Worm (Caenorhabditis elegans) whole organism, L4/young adult: ENCODE data around the gene col-154.
"Not testable (repeated sequence)": the region's sequence is repeated elsewhere in the genome, so short reads cannot be mapped to it uniquely, and the experiment has no call there.

ENCODE experiments used
- W03F9.2 ChIP-seq: fragments of 150-350 bp; optimal IDR thresholded peaks from 2 replicates; lab custom pipeline; 2014; ENCODE audit warnings: missing biosample characterization, missing genetic modification characterization
- dao-5 ChIP-seq: sonication (generic microtip); optimal IDR thresholded peaks from 2 replicates; lab custom pipeline; 2016; ENCODE audit warnings: missing genotype, missing genetic modification characterization, moderate library complexity, missing compliant biosample characterization
- him-1 ChIP-seq: sonication (generic microtip); optimal IDR thresholded peaks from 2 replicates; lab custom pipeline; 2016; ENCODE audit warnings: missing genotype, missing genetic modification reagents, missing genetic modification characterization, missing compliant biosample characterization

The col-154 gene

DNA sequence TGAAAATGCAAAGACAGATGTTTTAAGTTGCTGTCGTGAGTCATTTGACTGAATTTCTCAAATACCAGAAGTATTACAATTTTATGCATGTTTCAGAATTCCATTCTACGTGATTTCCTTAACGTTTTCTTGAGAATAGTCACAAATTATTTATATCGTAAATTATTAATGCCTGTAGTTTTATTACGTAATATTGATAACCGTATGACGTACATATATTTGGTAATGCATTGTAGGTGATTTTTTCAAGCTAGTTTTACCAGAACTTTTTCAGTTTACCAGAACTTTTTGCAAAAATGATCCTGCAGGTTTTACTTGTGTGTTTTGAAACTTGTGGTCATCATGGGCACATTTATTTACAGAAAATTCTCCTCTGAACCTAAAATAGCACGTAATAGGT is 11.2 kb upstream of the col-154 start:
- no peak for TF ChIP-seq W03F9.2 (tag; lab: Kevin White, UChicago)
- TF ChIP-seq him-1: no peak
- TF ChIP-seq dao-5 (tag; lab: Kevin White, UChicago): no peak

DNA sequence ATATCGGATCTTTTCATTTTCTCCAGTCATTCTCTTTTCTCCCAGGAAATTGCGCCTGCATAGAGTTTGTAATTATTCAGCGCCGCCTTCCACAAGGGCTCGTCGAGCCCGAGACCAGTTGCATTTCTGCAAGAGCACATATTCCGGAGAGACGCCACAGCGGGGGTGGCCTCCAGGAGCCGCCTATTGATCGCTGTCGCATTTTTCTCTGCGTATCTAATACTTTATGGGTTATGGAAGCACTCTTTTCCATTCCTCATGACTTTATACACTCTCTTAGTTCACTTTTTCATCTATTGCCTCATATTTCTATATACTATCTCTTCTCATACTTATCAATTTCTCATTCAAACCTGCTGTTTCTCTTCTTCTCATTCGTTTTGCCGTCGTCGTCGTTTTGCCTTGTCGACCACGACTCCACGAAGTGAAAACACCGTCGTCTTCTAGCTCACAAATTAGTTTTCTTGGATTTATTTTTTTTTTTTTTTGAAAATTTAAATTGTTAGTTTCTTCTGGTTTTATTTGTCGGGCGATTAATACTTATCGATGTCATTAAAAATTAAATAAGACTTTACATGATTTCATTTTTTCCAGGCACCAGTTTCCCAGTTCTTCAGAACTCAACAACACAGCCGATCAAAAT is 9.9 kb upstream of the col-154 start, which contains the start of gene cnb-1:
Gene cnb-1 (plus strand): TSS at position 593 of the 643 bp plus-strand sequence.
- TF ChIP-seq dao-5 (tag; lab: Kevin White, UChicago) (no peak), him-1 (peak; percentile 79)

DNA sequence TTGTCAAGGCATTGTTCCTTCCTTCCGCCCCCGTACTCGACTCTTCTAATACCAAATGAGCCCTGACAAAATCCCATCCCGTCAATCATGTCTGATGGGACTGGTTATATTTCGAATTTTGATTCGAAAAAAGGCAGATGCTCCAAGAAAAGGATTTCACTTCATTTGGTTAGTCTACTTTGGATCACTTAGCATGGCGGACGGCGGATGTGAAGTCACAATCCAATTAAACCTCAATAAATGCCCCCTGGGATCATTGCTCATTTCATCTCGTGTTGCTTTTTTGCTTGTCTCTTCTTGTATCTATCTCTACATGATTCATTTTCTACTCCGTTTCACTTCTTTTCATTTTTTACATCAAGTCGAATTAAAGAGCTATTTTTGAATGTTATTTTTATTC is 5.8 kb upstream of the col-154 start:
- TF ChIP-seq W03F9.2 (tag; lab: Kevin White, UChicago) (no peak), him-1 (no peak), dao-5 (tag; lab: Kevin White, UChicago) (no peak)

DNA sequence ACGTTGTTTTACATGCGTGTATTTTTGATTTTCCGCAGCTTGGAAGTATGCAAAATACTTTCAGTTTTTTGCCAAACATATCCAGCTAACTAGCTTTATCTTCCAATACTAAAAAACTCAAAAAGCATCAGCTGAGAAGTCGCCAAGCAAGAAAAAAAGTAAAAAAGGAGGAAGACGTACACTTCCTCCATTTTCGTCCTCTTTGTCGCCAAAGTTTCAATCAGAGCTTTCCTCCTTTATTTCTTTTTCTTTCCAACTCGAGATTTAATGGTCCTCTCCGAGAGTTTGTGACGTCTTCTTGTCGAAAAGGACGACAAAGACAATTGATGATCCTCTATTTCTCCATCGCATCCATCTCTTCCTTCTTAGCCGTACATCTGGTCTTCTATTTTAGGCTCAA is 4.6 kb upstream of the col-154 start:
- TF ChIP-seq him-1 (no peak), dao-5 (tag; lab: Kevin White, UChicago) (no peak), W03F9.2 (tag; lab: Kevin White, UChicago) (no peak)

DNA sequence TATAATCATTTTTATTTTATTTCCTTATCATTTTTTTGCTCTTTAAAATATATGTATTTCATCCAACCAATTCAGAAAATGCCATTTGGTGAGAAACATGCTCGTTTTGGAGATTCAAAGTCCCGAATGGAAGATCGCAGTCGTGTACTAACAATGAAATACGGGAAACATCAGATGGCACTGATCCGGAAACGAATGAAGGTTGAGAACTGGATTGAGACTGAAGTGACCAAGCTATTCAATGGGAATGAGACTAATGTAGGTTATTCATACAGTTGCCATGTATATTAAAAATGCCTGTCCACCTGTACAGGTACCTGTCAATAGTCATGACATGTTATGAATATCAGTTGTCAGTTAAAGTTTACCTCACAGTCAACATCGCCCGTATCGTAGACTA is 2.1 kb upstream of the col-154 start, which contains the start of gene F55C10.5:
Gene F55C10.5 (plus strand): TSS at position 74 of the 400 bp plus-strand sequence.
- TF ChIP-seq him-1: no peak
- no peak for TF ChIP-seq dao-5 (tag; lab: Kevin White, UChicago)
- no peak for TF ChIP-seq W03F9.2 (tag; lab: Kevin White, UChicago)

DNA sequence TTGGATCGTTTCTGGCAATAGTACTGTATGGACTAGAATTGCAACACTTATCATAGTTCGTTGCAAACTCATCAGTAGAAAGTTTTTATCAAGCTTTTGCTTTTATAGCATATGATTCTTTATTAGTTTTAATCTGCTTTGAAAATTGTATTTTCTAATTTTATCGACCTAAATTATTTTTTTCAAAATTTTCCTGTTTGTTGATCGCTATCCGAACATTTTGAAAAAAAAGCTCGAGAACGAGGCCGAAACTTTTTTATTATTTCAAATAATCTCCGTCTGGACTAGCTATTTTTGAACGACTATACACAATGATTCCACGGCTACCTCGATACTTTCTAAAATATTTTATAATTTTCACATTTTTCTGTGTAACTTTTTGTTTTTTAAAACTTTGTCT is 1.3 kb downstream of the col-154 start, which contains the start of gene F55C10.4:
Gene F55C10.4 (plus strand): TSS at position 301 of the 400 bp plus-strand sequence.
- TF ChIP-seq him-1 (no peak), W03F9.2 (tag; lab: Kevin White, UChicago) (no peak), dao-5 (tag; lab: Kevin White, UChicago) (no peak)

DNA sequence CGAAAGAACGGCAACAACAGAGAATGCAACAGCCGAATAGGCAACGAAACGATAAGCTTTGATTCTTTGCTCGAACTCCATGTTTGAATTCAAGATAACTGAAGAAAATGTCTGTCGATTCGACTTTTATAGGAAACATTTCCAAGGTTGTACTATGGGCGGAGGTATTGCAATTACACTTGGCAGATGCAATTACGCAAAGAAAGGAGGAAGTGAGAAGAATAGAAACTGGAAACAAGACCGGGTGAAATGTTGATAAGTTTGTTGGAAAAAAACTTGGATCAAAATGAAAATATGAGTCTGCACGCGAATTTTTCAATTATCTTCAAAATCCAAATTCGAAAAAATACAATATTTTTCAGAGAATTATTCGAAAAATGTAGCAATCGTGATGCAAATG is 4.6 kb downstream of the col-154 start, which contains the start of gene col-155:
Gene col-155 (minus strand): TSS at position 101 of the 400 bp plus-strand sequence.
- no peak for TF ChIP-seq him-1
- TF ChIP-seq W03F9.2 (tag; lab: Kevin White, UChicago): no peak
- TF ChIP-seq dao-5 (tag; lab: Kevin White, UChicago): no peak

DNA sequence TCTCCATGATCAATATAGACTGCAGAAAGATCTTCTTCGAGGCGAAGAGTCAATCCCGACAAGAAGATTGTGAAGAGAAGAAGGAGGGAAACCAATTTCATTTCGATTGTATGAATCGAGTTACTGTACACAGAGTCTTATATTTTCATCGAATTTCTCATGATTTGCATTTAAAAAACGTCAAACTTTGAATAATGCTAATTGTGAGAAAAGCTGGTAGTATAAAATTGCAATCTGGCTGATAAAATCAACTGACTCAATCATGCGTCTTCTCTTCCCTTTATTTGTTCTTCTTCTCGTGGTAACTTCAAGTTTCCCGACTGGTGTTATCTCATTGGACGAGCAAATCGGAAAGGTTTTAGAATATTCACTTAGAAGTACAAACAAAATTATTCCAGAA is 5.2 kb downstream of the col-154 start, which contains the start of the genes K03B8.11 and K03B8.14:
Gene K03B8.11 (minus strand): TSS at position 101 of the 400 bp plus-strand sequence.
Gene K03B8.14 (plus strand): TSS at position 110 of the 400 bp plus-strand sequence.
- no peak for TF ChIP-seq W03F9.2 (tag; lab: Kevin White, UChicago)
- TF ChIP-seq dao-5 (tag; lab: Kevin White, UChicago): no peak
- TF ChIP-seq him-1: no peak

DNA sequence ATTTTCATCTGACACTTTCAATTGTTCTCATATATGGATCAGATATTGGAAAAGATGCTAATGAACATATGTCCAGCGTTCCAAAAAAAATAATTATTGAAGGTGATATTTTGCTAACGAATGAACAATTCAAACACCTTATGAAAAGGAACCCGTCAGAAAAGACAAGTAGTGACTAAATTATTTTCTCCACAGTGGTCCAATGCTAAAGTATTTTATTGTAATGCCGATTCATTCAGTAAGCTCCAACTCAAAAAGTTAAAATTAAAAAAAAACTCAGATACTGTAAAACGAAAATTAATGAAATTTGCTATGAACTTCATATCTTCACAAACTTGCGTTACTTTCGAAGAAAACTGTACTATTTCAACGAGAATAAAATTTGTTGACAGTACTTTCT is 6.9 kb downstream of the col-154 start, which contains the start of gene nas-16:
Gene nas-16 (plus strand): TSS at position 301 of the 400 bp plus-strand sequence.
- TF ChIP-seq him-1 (no peak), W03F9.2 (tag; lab: Kevin White, UChicago) (no peak), dao-5 (tag; lab: Kevin White, UChicago) (no peak)

DNA sequence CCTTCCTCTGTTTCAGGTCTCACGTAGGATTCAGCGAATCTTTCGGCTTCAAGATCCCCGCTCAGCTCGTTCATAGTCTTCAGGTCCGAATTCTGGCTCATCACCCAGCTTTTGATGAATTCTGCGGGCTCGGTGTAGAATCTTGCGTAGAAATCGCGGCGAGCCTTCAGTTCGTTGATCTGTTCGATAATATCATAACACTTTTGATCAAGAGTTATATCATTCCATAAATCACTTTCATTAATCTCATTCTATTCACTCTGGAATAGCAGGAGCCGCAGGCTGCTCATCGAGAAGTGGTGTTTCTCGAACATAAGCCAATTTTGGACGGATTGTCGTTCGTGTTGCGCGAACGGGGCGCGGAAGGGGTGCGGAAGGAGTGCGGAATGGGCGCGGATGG is 9.9 kb downstream of the col-154 start, which contains the start of gene K03B8.4:
Gene K03B8.4 (minus strand): TSS at position 101 of the 400 bp plus-strand sequence.
- not testable (repeated sequence) for TF ChIP-seq him-1; dao-5 (tag; lab: Kevin White, UChicago); W03F9.2 (tag; lab: Kevin White, UChicago)

DNA sequence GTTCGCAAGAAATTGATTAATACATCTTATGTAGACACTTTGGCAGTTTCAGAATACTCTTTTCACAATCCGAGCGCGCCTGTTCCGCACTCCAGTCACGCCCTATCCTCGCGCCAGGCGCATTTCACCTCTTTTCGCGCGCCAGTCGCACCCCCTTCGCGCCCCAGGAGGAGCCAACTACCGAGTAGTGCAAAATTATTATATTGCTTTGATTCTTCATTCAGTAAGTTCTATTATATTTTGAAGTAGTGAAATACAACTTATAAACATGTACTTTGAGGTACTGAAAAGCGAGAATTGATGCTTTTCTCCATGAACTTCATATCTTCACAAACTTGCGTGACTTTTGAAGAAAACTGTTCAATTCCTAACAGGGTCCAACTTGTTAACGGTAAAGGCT is 11.0 kb downstream of the col-154 start, which contains the start of gene nas-18:
Gene nas-18 (plus strand): TSS at position 301 of the 400 bp plus-strand sequence.
- not testable (repeated sequence) for TF ChIP-seq dao-5 (tag; lab: Kevin White, UChicago); W03F9.2 (tag; lab: Kevin White, UChicago); him-1

DNA sequence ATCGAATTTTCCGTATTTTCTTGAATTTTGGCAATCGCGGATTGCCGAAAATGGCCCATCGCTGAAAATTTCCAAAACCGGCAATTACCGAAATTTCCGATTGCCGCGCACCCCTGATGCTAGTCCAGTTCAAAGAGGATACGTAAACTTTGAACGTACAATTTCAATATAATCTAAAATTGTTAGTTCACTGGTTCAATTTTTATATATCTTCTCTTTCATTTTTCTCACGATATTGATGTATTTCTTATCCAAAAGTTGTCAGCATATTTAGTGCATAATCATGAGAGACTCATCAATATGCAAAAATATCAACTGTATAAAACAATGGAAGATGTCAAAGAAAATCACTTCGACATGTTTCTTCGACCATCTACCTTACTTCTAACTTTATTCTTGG is 13.5 kb downstream of the col-154 start, which contains the start of gene nas-17:
Gene nas-17 (plus strand): TSS at position 301 of the 400 bp plus-strand sequence.
- TF ChIP-seq dao-5 (tag; lab: Kevin White, UChicago) (no peak), W03F9.2 (tag; lab: Kevin White, UChicago) (no peak), him-1 (no peak)

DNA sequence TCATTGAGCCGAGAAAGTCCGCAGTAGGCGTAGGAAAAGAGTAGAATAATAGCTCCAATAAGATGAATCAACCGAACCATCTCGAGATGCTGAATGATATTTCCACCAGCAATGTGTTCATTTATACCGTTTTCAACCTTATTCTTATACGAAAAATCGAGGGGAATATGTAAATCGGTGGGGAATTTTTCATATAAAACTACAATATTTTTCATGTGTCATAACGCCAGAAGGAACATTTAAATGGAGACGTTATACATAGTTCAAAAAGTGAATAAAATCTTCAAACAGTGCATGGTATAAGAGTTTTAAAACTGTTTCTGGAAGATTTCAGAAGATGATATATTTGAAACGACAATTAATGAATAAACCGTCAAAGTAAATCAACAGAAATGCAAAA is 17.4 kb downstream of the col-154 start, which contains the start of gene nas-19:
Gene nas-19 (minus strand): TSS at position 101 of the 400 bp plus-strand sequence.
- TF ChIP-seq W03F9.2 (tag; lab: Kevin White, UChicago): no peak
- TF ChIP-seq dao-5 (tag; lab: Kevin White, UChicago): no peak
- TF ChIP-seq him-1: no peak

DNA sequence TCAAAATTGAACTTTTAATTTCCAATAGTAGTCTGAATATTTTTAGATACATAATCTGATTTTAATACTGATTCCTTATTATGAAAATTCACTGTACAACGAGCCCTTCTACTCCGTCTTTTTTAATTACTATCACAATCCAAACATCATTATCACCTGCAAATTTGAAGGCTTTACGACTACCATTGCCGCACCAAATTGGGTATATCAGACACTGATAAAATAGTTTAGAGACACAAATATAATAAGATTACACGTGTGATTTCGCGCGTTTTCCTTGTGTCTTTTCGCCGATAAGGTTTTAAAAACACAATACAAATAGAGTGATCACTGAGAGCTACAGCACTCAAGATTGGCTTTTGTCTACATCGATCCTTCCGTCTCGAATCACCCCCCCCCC is 17.9 kb downstream of the col-154 start:
- TF ChIP-seq him-1 (no peak), dao-5 (tag; lab: Kevin White, UChicago) (no peak), W03F9.2 (tag; lab: Kevin White, UChicago) (no peak)
